Worm (Caenorhabditis elegans) whole organism, midembryonic: Measurements from ENCODE around the gene fkh-3.
"Not testable (repeated sequence)": the region's sequence is repeated elsewhere in the genome, so short reads cannot be mapped to it uniquely, and the experiment has no call there.

Experiments
- T22C8.4 ChIP-seq: fragments of 200-800 bp; sonication (Bioruptor generic); IDR thresholded peaks from 2 replicates; pipeline ENCODE4 v1.3.6; 2022; ENCODE audit warnings: missing genetic modification characterization, missing compliant biosample characterization
- cog-1 ChIP-seq: sonication (generic microtip); optimal IDR thresholded peaks from 2 replicates; lab custom pipeline; 2016; ENCODE audit warnings: missing genetic modification characterization, missing compliant biosample characterization
- flt-1 ChIP-seq: fragments of 200-800 bp; sonication (Bioruptor generic); IDR thresholded peaks from 2 replicates; pipeline ENCODE4 v1.3.6; 2022; ENCODE audit warnings: missing genetic modification characterization, missing compliant biosample characterization
- klf-2 ChIP-seq: fragments of 200-800 bp; sonication (Bioruptor generic); conservative IDR thresholded peaks from 2 replicates; pipeline ENCODE4 v1.3.6; 2022; ENCODE audit warnings: missing genetic modification reagents, missing genetic modification characterization, missing compliant biosample characterization
- med-1 ChIP-seq: sonication (generic microtip); optimal IDR thresholded peaks from 2 replicates; lab custom pipeline; 2017; ENCODE audit warnings: missing genetic modification characterization, mild to moderate bottlenecking, missing compliant biosample characterization, antibody characterized with exemption, missing genetic modification reagents; ENCODE audit not compliant: insufficient read depth
- ref-1 ChIP-seq: fragments of 200-800 bp; sonication (Bioruptor generic); conservative IDR thresholded peaks from 2 replicates; pipeline ENCODE4 v1.3.6; 2022; ENCODE audit warnings: missing genetic modification reagents, missing genetic modification characterization, missing compliant biosample characterization
- tab-1 ChIP-seq: fragments of 200-800 bp; sonication (Bioruptor generic); IDR thresholded peaks from 2 replicates; pipeline ENCODE4 v1.3.6; 2022; ENCODE audit warnings: missing genetic modification characterization, missing compliant biosample characterization
- ztf-23 ChIP-seq: fragments of 200-800 bp; sonication (Bioruptor generic); IDR thresholded peaks from 2 replicates; pipeline ENCODE4 v1.3.6; 2022; ENCODE audit warnings: missing genetic modification reagents, missing genetic modification characterization, missing compliant biosample characterization
- ztf-29 ChIP-seq: fragments of 200-800 bp; sonication (Bioruptor generic); IDR thresholded peaks from 2 replicates; pipeline ENCODE4 v1.3.6; 2022; ENCODE audit warnings: missing genetic modification reagents, missing genetic modification characterization, missing compliant biosample characterization

Gene fkh-3

DNA sequence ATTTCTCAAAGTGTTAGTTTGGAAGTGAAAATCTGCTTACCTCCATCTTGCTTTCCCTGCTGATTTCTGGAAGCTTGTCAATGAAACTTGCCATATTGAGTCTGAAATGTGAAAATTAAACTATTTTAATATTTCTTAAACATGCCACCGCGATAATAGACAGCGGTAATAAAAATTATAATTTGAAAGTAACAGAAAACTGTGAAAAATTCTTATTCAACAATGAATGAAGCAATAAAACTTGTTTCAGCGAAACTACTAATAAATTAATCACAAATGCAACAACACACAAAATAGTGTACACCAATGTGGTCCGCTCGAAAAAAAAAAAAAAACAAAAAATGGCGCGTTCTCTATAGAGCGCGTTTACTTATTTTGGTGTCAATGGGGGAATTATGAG is 28.3 kb upstream of the fkh-3 start, which contains the start of gene F02D10.6:
TSS of gene F02D10.6 (minus strand) at position 101 of the 400 bp plus-strand sequence.
- no peak for TF ChIP-seq ref-1 (GFP tag; lab: Robert Waterston, UW)
- TF ChIP-seq tab-1 (GFP tag; lab: Robert Waterston, UW) = no peak
- TF ChIP-seq cog-1 = no peak
- TF ChIP-seq ztf-29 (GFP tag; lab: Robert Waterston, UW) = no peak
- no peak for TF ChIP-seq flt-1 (GFP tag; lab: Robert Waterston, UW)
- no peak for TF ChIP-seq med-1 (GFP tag; lab: Kevin White, UChicago)
- no peak for TF ChIP-seq T22C8.4 (GFP tag; lab: Robert Waterston, UW)
- TF ChIP-seq ztf-23 (GFP tag; lab: Robert Waterston, UW) = no peak
- no peak for TF ChIP-seq klf-2 (GFP tag; lab: Robert Waterston, UW)

DNA sequence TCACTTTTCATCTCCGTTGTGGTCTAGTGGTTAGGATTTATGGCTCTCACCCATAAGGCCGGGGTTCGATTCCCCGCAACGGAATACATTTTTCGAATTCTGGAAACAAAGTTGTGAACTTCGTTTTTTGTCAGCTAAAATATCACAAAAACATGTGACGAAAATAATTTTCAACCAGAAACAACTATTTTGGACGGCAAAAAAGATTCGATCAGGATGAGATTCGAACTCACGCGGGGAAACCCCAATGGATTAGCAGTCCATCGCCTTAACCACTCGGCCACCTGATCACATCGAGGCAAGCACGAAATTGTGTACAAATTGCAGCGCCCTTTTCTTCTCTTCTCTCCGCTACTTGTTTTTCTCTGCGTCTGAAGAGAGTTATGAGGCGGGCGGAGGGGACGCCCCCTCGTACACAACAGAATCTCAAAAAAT is 25.4 kb upstream of the fkh-3 start:
- TF ChIP-seq ztf-29 (GFP tag; lab: Robert Waterston, UW) (peak; percentile 73), cog-1 (peak; percentile 55), ref-1 (GFP tag; lab: Robert Waterston, UW) (peak; percentile 68), tab-1 (GFP tag; lab: Robert Waterston, UW) (peak; percentile 87), klf-2 (GFP tag; lab: Robert Waterston, UW) (0 out of 2 replicates have a peak, but pooled peaks have one; percentile 47), ztf-23 (GFP tag; lab: Robert Waterston, UW) (peak; percentile 92), T22C8.4 (GFP tag; lab: Robert Waterston, UW) (peak; percentile 74), flt-1 (GFP tag; lab: Robert Waterston, UW) (peak; percentile 83)

DNA sequence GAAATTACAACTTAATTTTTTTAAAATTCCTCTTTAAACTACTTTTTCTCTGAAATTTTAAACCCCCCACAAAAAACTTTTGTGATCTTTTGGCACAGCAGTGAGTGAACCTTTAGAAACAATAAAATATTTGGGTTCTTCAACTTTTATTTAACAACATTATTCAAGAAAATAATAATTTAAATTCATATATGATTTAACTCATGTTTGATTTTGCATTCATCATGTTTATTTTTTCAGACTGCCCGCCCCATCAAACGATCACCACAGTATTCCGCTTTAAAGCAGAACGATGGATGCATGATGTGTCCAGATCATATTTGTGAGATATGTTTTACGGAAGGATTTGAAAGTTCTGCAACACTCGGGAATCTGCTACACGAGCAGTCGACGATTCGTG is 23.2 kb upstream of the fkh-3 start, which contains the start of gene set-8:
TSS of gene set-8 (plus strand) at position 301 of the 400 bp plus-strand sequence.
- TF ChIP-seq T22C8.4 (GFP tag; lab: Robert Waterston, UW) = no peak
- no peak for TF ChIP-seq cog-1
- no peak for TF ChIP-seq klf-2 (GFP tag; lab: Robert Waterston, UW)
- TF ChIP-seq flt-1 (GFP tag; lab: Robert Waterston, UW) = no peak
- TF ChIP-seq ztf-29 (GFP tag; lab: Robert Waterston, UW) = no peak
- no peak for TF ChIP-seq tab-1 (GFP tag; lab: Robert Waterston, UW)

DNA sequence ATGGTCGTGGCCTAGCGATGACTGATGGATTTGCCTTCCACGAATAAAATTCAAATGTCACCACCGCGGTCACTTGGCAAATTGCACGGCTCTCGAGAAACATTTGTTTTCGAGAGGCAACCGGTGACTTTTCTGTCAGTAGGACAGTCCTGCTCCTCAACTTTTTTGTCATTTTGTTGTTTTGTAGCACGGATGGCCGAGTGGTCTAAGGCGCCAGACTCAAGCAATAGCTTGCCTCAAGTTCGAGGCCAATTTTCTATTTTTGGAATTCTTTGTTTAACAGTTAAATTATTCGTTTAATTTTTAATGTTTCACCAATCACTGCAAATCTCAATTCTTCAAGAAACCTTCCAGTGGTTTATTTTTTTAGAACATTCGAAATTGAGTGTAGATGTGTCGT is 21.0 kb upstream of the fkh-3 start:
- no peak for TF ChIP-seq tab-1 (GFP tag; lab: Robert Waterston, UW)
- no peak for TF ChIP-seq med-1 (GFP tag; lab: Kevin White, UChicago)
- TF ChIP-seq T22C8.4 (GFP tag; lab: Robert Waterston, UW) = no peak
- no peak for TF ChIP-seq ztf-23 (GFP tag; lab: Robert Waterston, UW)
- no peak for TF ChIP-seq cog-1
- TF ChIP-seq klf-2 (GFP tag; lab: Robert Waterston, UW) = no peak
- no peak for TF ChIP-seq flt-1 (GFP tag; lab: Robert Waterston, UW)
- no peak for TF ChIP-seq ztf-29 (GFP tag; lab: Robert Waterston, UW)
- TF ChIP-seq ref-1 (GFP tag; lab: Robert Waterston, UW) = no peak

DNA sequence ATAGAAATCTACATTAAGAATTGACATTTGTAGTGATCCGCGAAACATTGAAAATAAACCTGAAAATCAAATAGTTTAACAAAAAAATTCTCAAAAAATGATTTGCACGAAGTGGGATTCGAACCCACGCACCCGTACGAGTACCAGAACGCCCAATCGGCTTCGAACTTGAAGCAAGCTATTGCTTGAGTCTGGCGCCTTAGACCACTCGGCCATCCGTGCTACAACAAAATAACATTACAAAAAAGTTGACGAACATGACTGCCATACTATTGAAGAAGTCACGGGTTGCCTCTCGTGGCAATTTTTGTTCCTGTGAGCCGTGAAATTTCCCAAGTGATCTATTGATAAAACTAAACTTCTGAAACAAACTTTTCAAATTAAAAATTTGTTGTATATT is 20.0 kb upstream of the fkh-3 start:
- no peak for TF ChIP-seq med-1 (GFP tag; lab: Kevin White, UChicago)
- TF ChIP-seq T22C8.4 (GFP tag; lab: Robert Waterston, UW) = no peak
- TF ChIP-seq cog-1 = no peak
- no peak for TF ChIP-seq ztf-23 (GFP tag; lab: Robert Waterston, UW)
- TF ChIP-seq flt-1 (GFP tag; lab: Robert Waterston, UW) = no peak

DNA sequence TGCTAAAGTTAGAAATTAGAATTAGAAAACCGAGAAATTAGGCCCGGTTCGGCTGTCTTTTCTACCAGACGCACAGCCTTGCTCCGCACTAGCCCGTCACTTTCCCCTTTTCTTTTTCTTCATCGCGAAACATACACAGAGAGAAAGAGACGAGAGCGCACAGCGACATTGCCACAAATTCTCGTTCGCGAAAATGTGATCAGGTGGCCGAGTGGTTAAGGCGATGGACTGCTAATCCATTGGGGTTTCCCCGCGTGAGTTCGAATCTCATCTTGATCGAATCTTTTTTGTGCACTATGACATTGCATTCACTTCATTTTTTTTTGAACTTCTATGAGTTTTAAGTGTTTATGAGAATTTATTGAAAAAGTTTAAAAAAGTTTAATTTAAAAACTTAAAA is 19.2 kb upstream of the fkh-3 start:
- peak; percentile 46 for TF ChIP-seq cog-1
- peak; percentile 70; the same call in 1 of the 2 replicates for TF ChIP-seq ztf-23 (GFP tag; lab: Robert Waterston, UW)
- TF ChIP-seq ref-1 (GFP tag; lab: Robert Waterston, UW) = no peak
- 0 out of 2 replicates have a peak, but pooled peaks have one; percentile 19 for TF ChIP-seq klf-2 (GFP tag; lab: Robert Waterston, UW)
- peak; percentile 65 for TF ChIP-seq flt-1 (GFP tag; lab: Robert Waterston, UW)

DNA sequence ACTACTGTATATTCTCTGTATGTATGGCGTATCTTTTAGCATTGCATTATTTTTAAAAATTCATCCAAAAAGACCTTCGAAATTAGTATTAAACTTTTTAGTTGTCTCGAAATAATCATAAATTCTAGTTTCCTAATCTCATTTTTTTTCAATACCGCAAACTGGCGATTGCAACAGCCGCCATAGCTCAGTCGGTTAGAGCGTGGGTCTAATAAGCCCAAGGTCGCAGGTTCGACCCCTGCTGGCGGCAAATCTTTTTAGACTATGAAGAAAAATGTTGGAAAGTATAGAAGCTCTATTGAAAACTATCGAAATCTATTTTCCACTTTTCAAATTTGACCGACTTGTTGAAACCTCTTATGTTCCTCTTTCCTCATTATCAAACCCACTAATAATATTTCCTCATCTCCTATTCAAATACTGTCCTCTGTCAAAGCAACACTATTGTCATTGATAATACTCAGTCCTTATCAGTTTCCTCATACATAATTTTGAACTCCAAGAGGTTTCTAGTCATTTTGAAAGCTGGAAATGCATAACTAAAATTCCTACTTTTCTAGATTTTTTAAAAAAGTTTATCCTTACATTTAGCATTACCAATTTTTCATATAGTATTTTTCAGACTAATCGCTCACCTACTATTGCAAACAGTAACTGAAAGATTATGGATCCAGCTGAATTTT is 12.7 kb upstream of the fkh-3 start, which contains the start of gene jmjd-3.3:
TSS of gene jmjd-3.3 (plus strand) at position 633 of the 683 bp plus-strand sequence.
- no peak for TF ChIP-seq ztf-23 (GFP tag; lab: Robert Waterston, UW)
- TF ChIP-seq klf-2 (GFP tag; lab: Robert Waterston, UW) = no peak
- no peak for TF ChIP-seq flt-1 (GFP tag; lab: Robert Waterston, UW)
- no peak for TF ChIP-seq ztf-29 (GFP tag; lab: Robert Waterston, UW)
- TF ChIP-seq cog-1 = no peak
- no peak for TF ChIP-seq ref-1 (GFP tag; lab: Robert Waterston, UW)
- TF ChIP-seq T22C8.4 (GFP tag; lab: Robert Waterston, UW) = no peak
- no peak for TF ChIP-seq tab-1 (GFP tag; lab: Robert Waterston, UW)
- no peak for TF ChIP-seq med-1 (GFP tag; lab: Kevin White, UChicago)

DNA sequence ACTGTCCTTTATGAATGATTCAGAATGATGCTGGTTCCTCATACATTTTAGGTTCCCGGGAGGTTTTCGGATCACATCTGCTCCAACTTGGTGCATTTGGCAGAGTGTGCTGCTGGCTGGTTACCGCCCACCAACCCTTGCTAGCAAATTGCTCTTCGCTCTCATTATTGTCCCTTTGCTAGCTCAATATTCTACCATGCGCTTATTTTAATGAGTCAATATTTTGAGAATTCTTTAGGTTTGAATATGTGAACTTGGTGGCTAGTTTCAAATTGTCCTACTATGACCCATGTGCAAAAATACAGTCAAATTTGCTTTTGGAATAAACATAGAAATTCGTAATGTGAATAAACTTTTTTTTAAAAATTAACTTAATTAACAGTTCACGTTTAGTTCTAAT is 11.9 kb upstream of the fkh-3 start:
- TF ChIP-seq ztf-29 (GFP tag; lab: Robert Waterston, UW) = no peak
- no peak for TF ChIP-seq flt-1 (GFP tag; lab: Robert Waterston, UW)
- no peak for TF ChIP-seq T22C8.4 (GFP tag; lab: Robert Waterston, UW)
- TF ChIP-seq klf-2 (GFP tag; lab: Robert Waterston, UW) = no peak
- no peak for TF ChIP-seq med-1 (GFP tag; lab: Kevin White, UChicago)
- TF ChIP-seq ref-1 (GFP tag; lab: Robert Waterston, UW) = no peak
- TF ChIP-seq cog-1 = no peak
- TF ChIP-seq tab-1 (GFP tag; lab: Robert Waterston, UW) = no peak
- no peak for TF ChIP-seq ztf-23 (GFP tag; lab: Robert Waterston, UW)

DNA sequence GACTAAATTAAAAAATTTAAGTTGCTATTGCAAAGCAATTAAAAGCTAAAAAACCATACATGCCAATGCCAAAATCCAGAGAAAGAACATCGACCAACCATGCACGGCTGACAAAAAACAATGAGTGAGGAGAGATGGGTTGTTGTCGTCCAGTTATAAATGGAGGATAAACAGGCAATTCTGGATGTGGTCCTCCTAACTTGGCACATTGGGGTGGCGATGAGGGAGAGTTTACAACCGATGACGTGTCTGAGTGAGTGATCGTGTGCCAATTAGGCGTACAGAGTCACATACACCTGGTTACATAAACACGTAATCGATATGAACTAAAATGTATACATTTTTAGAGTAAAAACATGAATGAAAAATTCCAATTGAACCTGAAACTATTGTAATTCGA is 8.1 kb upstream of the fkh-3 start, which contains the start of gene C29F7.10:
TSS of gene C29F7.10 (minus strand) at position 101 of the 400 bp plus-strand sequence.
- TF ChIP-seq med-1 (GFP tag; lab: Kevin White, UChicago); T22C8.4 (GFP tag; lab: Robert Waterston, UW); flt-1 (GFP tag; lab: Robert Waterston, UW): not testable (repeated sequence)
